Worm (Caenorhabditis elegans): ENCODE data around the gene memi-2.

Gene memi-2

DNA sequence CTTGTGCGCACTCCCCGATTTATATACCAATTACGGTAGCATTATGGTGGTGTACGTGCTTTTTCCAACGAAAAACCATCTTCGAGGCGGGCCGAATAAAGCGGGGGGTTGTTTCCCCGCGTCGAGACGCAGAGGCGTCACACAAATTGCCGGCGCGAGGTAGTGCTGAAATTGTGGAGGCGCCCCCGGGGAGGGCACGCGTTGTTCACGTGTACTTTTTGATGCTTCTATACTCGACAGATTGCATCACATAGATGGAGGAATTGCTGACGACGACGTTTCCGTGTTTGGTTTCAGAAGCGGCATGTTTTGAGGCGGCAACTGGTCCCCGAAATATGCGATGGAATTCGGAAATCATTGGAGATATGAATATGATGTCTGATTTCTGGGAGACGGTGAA, 5.1 kb downstream of the memi-2 start (continued):
- no peak for TF ChIP-seq lsy-27 (tag; optimal IDR thresholded peaks at IDR 0.05; ENCODE audit: borderline replicate concordance, insufficient read depth)
- TF ChIP-seq ztf-22 (GFP tag; optimal IDR thresholded peaks at IDR 0.05) = peak; percentile 62
- TF ChIP-seq nhr-80 (tag; optimal IDR thresholded peaks at IDR 0.05) = peak; percentile 57
- no peak for TF ChIP-seq aptf-2 (GFP tag; conservative IDR thresholded peaks at IDR 0.05)
- no peak for TF ChIP-seq hsf-1 (GFP tag; IDR thresholded peaks at IDR 0.05)
- peak; percentile 85 for TF ChIP-seq somi-1 (GFP tag; optimal IDR thresholded peaks at IDR 0.05)
- no peak for TF ChIP-seq cebp-1 (GFP tag; IDR thresholded peaks at IDR 0.05)
- TF ChIP-seq cebp-1 (tag; optimal IDR thresholded peaks at IDR 0.05) = peak; percentile 84
- 0 out of 2 replicates have a peak, but pooled peaks have one; percentile 51 for TF ChIP-seq nfyb-1 (GFP tag; IDR thresholded peaks at IDR 0.05)
- no peak for TF ChIP-seq ceh-40 (GFP tag; IDR thresholded peaks at IDR 0.05)
- peak; percentile 58 for TF ChIP-seq ztf-18 (tag; optimal IDR thresholded peaks at IDR 0.05)
- no peak; the same call in 1 of the 2 replicates for TF ChIP-seq ztf-25 (GFP tag; IDR thresholded peaks at IDR 0.05)
- peak; percentile 64; the same call in 1 of the 2 replicates for TF ChIP-seq K11D2.4 (GFP tag; IDR thresholded peaks at IDR 0.05)
- TF ChIP-seq ztf-6 (GFP tag; IDR thresholded peaks at IDR 0.05) = 0 out of 2 replicates have a peak, but pooled peaks have one; percentile 74
- peak; percentile 97 for TF ChIP-seq zfh-2 (GFP tag; conservative IDR thresholded peaks at IDR 0.05)
- peak; percentile 82 for TF ChIP-seq K12H6.12 (tag; optimal IDR thresholded peaks at IDR 0.05)
- TF ChIP-seq snpc-4 (GFP tag; optimal IDR thresholded peaks at IDR 0.05) = no peak
- TF ChIP-seq snpc-4 (tag; optimal IDR thresholded peaks at IDR 0.05) = peak in 3 of 4 experiments; percentile 30 to 51 (median 42)
- TF ChIP-seq hmg-1.2 (GFP tag; IDR thresholded peaks at IDR 0.05) = peak; percentile 89
- no peak for TF ChIP-seq hlh-26 (GFP tag; conservative IDR thresholded peaks at IDR 0.05)
- TF ChIP-seq chd-7 (tag; optimal IDR thresholded peaks at IDR 0.05) = peak; percentile 88
- peak; percentile 51 for TF ChIP-seq repo-1 (tag; optimal IDR thresholded peaks at IDR 0.05)
- no peak for TF ChIP-seq F57C9.4 (tag; optimal IDR thresholded peaks at IDR 0.05)
- no peak for TF ChIP-seq attf-3 (GFP tag; conservative IDR thresholded peaks at IDR 0.05)
- no peak for TF ChIP-seq nhr-120 (GFP tag; IDR thresholded peaks at IDR 0.05)
- 0 out of 2 replicates have a peak, but pooled peaks have one; percentile 6 for TF ChIP-seq cebp-2 (GFP tag; IDR thresholded peaks at IDR 0.05)
- TF ChIP-seq athp-1 (tag; optimal IDR thresholded peaks at IDR 0.05) = no peak
- TF ChIP-seq pbrm-1 (GFP tag; IDR thresholded peaks at IDR 0.05) = peak; percentile 49; the same call in 1 of the 2 replicates
- TF ChIP-seq F10E7.11 (tag; optimal IDR thresholded peaks at IDR 0.05) = no peak
- no peak for TF ChIP-seq F37B4.10 (GFP tag; IDR thresholded peaks at IDR 0.05)
- TF ChIP-seq atf-7 (tag; optimal IDR thresholded peaks at IDR 0.05) = peak; percentile 82
- TF ChIP-seq lir-1 (GFP tag; conservative IDR thresholded peaks at IDR 0.05) = peak; percentile 44; the same call in 1 of the 2 replicates
- TF ChIP-seq let-607 (tag; optimal IDR thresholded peaks at IDR 0.05) = peak in 1 of 2 experiments; percentile 49
- TF ChIP-seq hmg-20 (GFP tag; IDR thresholded peaks at IDR 0.05) = no peak
- peak; percentile 84 for TF ChIP-seq ceh-27 (GFP tag; optimal IDR thresholded peaks at IDR 0.05)
- 0 out of 2 replicates have a peak, but pooled peaks have one; percentile 76 for TF ChIP-seq bed-1 (GFP tag; IDR thresholded peaks at IDR 0.05)

DNA sequence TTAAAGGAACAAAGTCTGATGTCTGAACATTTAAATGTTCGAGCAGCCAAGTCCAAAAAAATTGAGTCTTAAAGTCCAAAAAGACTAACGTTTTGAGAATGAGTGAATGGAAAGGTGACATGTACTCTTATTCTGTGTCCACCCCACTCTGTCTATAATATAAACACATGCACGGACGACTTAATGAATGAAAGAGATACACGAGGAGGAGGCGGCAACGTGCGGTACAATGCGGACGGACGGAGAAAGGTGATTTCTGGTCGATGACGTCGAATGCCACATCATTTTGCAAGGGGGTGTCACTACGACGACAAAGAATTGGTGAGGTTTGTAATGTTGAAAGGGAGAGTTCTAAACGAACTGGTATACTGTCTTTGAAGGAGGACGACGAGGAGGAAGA, 5.6 kb downstream of the memi-2 start:
- TF ChIP-seq ama-1 (optimal IDR thresholded peaks at IDR 0.05) (peak; percentile 42), ama-1 (GFP tag; optimal IDR thresholded peaks at IDR 0.05) (no peak), lin-54 (GFP tag; optimal IDR thresholded peaks at IDR 0.05) (no peak)

Measured in whole organism, young adult.